Fruit fly (Drosophila melanogaster): Measurements from ENCODE around the gene Smyd5.

The Smyd5 gene

DNA sequence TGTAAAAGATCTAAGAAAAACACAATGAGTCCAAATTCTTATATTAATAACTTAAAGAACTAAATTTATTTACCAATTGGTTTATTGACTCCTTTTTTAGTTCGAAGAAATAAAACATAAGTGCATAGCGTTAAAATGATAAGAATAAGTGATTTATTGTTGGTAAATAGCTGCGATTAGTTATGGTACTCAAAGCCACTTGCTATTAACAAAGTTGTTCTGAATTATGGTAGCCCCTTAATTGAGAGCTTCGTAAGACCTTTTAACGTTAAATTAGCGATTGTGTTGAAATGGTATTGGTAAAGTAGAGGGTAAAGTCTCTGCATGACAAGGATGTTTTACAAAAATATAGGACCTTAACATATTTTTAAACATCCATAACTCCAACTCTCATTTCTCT is 27.3 kb upstream of the Smyd5 start:
- TF ChIP-seq vnd (GFP tag; IDR thresholded peaks at IDR 0.05; ENCODE audit: partially characterized antibody) = 0 out of 3 replicates have a peak, but pooled peaks have one; percentile 17
- no peak for TF ChIP-seq BtbVII (GFP tag; optimal IDR thresholded peaks at IDR 0.05)
- no peak for TF ChIP-seq CG8281 (tag; optimal IDR thresholded peaks at IDR 0.05)
- TF ChIP-seq CG8944 (GFP tag; optimal IDR thresholded peaks at IDR 0.05) = no peak
- TF ChIP-seq CG3407 (GFP tag; optimal IDR thresholded peaks at IDR 0.05) = no peak
- TF ChIP-seq Vsx1 (GFP tag; optimal IDR thresholded peaks at IDR 0.05) = peak; percentile 22
- TF ChIP-seq az2 (GFP tag; optimal IDR thresholded peaks at IDR 0.05) = no peak
- no peak for TF ChIP-seq fu2 (GFP tag; optimal IDR thresholded peaks at IDR 0.05)
- no peak for TF ChIP-seq cato (GFP tag; optimal IDR thresholded peaks at IDR 0.05; ENCODE audit: borderline replicate concordance)
- TF ChIP-seq Hey (tag; optimal IDR thresholded peaks at IDR 0.05) = peak; percentile 48
- no peak for TF ChIP-seq CG12071 (GFP tag; optimal IDR thresholded peaks at IDR 0.05)
- peak; percentile 96 for TF ChIP-seq exex (tag; optimal IDR thresholded peaks at IDR 0.05)

DNA sequence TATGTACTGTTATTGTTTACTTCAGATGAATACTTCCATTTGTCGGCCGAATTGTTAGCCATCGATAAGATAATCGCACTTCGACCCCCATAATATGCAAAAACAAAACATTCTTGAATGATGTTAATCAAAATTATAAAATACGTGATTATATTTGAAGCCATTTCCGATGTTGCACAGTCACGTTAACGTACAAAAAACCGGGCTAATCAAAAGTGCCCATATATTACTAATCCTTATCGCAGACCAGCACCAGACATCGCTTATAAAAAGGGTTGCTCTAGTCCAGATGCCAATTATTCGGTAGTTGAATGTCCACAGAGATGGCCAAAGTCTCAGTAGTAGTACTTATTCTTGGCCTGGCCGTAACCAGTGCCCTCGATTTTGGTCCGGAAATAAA is 23.7 kb upstream of the Smyd5 start, which contains the start of gene CG5892:
Gene CG5892, plus strand, starts transcription at position 301 of the 400 bp plus-strand sequence.
- TF ChIP-seq Med (GFP tag) = no peak
- TF ChIP-seq sd (tag; optimal IDR thresholded peaks at IDR 0.05) = peak; percentile 20
- TF ChIP-seq CG11456 (GFP tag; IDR thresholded peaks at IDR 0.05) = no peak
- peak; percentile 1 for TF ChIP-seq sug (tag; optimal IDR thresholded peaks at IDR 0.05)
- peak; percentile 87 for TF ChIP-seq exex (tag; optimal IDR thresholded peaks at IDR 0.05)

DNA sequence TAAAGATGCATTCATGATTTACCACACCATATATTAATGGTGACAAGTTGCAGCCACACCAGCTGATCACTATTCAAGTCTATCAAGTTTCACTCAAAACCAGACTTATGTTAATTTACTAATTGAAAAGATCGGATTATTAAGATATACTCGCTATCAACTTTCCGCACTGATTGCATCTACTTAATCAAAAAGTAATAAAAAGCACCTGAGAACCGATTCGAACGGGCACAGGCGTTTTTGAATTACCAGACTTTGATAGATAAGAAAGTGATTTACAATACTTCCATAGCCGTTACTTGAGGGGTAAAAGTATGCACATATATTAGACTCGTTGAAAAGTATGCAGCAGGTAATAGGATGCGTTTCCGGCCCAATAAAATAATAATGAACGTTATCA is 22.7 kb upstream of the Smyd5 start:
- TF ChIP-seq toy (GFP tag; IDR thresholded peaks at IDR 0.05) (no peak), CG4820 (GFP tag; optimal IDR thresholded peaks at IDR 0.05) (no peak), jing (GFP tag; optimal IDR thresholded peaks at IDR 0.05) (no peak), chinmo (GFP tag; IDR thresholded peaks at IDR 0.05; ENCODE audit: partially characterized antibody) (0 out of 4 replicates have a peak, but pooled peaks have one; percentile 30), grn (GFP tag; optimal IDR thresholded peaks at IDR 0.05) (peak; percentile 73), gsb-n (tag; optimal IDR thresholded peaks at IDR 0.05) (no peak), exex (tag; optimal IDR thresholded peaks at IDR 0.05) (peak; percentile 61), CG13775 (GFP tag; optimal IDR thresholded peaks at IDR 0.05) (no peak), NfI (GFP tag; optimal IDR thresholded peaks at IDR 0.05) (no peak), sens-2 (GFP tag; IDR thresholded peaks at IDR 0.05) (no peak), Awh (GFP tag; IDR thresholded peaks at IDR 0.05) (peak; percentile 50; the same call in 1 of the 2 replicates), Sin3A (optimal IDR thresholded peaks at IDR 0.05) (no peak), ro (GFP tag; IDR thresholded peaks at IDR 0.05) (no peak)

DNA sequence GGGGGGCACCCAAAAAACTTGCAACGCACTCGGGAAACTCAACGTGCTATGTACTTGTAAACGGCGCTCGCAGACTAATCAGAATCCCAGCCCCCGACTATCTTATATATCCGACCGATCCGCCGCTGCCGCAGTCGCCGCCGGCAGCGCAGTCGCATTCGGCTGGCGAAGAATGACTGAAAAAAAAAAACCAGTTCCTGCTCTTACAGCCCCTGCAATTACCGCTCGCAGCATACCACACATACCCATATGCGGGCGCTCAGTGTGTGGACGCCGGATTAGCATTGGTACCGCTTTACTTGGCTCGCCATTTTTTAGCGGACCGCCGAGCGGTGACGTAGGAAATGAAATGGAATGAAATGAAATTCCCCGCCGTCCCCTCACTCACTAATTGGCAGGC is 18.5 kb upstream of the Smyd5 start, which contains the start of gene e:
Gene e, minus strand, starts transcription at position 79 of the 400 bp plus-strand sequence.
- TF ChIP-seq maf-S (GFP tag; optimal IDR thresholded peaks at IDR 0.05) = no peak
- no peak for TF ChIP-seq mam (GFP tag; optimal IDR thresholded peaks at IDR 0.05)
- TF ChIP-seq CG10431 (GFP tag; optimal IDR thresholded peaks at IDR 0.05) = no peak
- peak; percentile 21 for TF ChIP-seq sd (tag; optimal IDR thresholded peaks at IDR 0.05)
- TF ChIP-seq CG8359 (GFP tag; optimal IDR thresholded peaks at IDR 0.05; ENCODE audit: borderline replicate concordance) = no peak
- no peak for TF ChIP-seq E2f1 (GFP tag; IDR thresholded peaks at IDR 0.05)
- TF ChIP-seq Neu2 (GFP tag; optimal IDR thresholded peaks at IDR 0.05; ENCODE audit: borderline replicate concordance) = peak; percentile 72
- TF ChIP-seq Scr (GFP tag; IDR thresholded peaks at IDR 0.05; ENCODE audit: partially characterized antibody) = no peak
- TF ChIP-seq CG17186 (GFP tag; optimal IDR thresholded peaks at IDR 0.05) = no peak
- no peak for TF ChIP-seq CG14965 (GFP tag; optimal IDR thresholded peaks at IDR 0.05; ENCODE audit: borderline replicate concordance)
- no peak for TF ChIP-seq CG13287 (GFP tag; IDR thresholded peaks at IDR 0.05; ENCODE audit: partially characterized antibody)
- TF ChIP-seq gcm (GFP tag; optimal IDR thresholded peaks at IDR 0.05) = peak; percentile 72
- no peak for TF ChIP-seq CG2712 (tag; optimal IDR thresholded peaks at IDR 0.05)
- TF ChIP-seq CG12071 (GFP tag; optimal IDR thresholded peaks at IDR 0.05) = no peak
- no peak for TF ChIP-seq org-1 (GFP tag; optimal IDR thresholded peaks at IDR 0.05)
- no peak for TF ChIP-seq lov (optimal IDR thresholded peaks at IDR 0.05)
- no peak for TF ChIP-seq lov (GFP tag; IDR thresholded peaks at IDR 0.05)
- no peak for TF ChIP-seq CG30020 (tag; optimal IDR thresholded peaks at IDR 0.05)
- TF ChIP-seq CG15601 (tag; optimal IDR thresholded peaks at IDR 0.05) = no peak
- no peak for TF ChIP-seq crol (GFP tag; IDR thresholded peaks at IDR 0.05)
- TF ChIP-seq dpn (GFP tag; optimal IDR thresholded peaks at IDR 0.05) = no peak
